Fruit fly (Drosophila melanogaster): ENCODE data around the gene raskol.
A peak's percentile ranks its signal among the peaks of the same experiment; 100 is the strongest.

The raskol gene

dm6 chrX:17696637-17697036 lies 13.3 kb upstream of the raskol start:
- TF ChIP-seq jing (GFP tag; optimal IDR thresholded peaks at IDR 0.05), result no peak
- TF ChIP-seq Six4 (GFP tag; optimal IDR thresholded peaks at IDR 0.05), result no peak
- TF ChIP-seq CG8359 (GFP tag; optimal IDR thresholded peaks at IDR 0.05; ENCODE audit: borderline replicate concordance), result no peak
- TF ChIP-seq Sin3A (optimal IDR thresholded peaks at IDR 0.05), result no peak
- TF ChIP-seq CG13775 (GFP tag; optimal IDR thresholded peaks at IDR 0.05), result peak; percentile 7
- TF ChIP-seq gt (GFP tag; IDR thresholded peaks at IDR 0.05), result no peak
- peak; percentile 60 for TF ChIP-seq fd3F (GFP tag; optimal IDR thresholded peaks at IDR 0.05)
- TF ChIP-seq Hr78 (GFP tag; optimal IDR thresholded peaks at IDR 0.05), result no peak
- TF ChIP-seq hkb (optimal IDR thresholded peaks at IDR 0.05), result no peak
- TF ChIP-seq hkb (GFP tag; IDR thresholded peaks at IDR 0.05), result peak; percentile 74
- TF ChIP-seq CTCF (GFP tag; optimal IDR thresholded peaks at IDR 0.05), result no peak
- peak; percentile 25 for TF ChIP-seq Nf-YB (GFP tag; optimal IDR thresholded peaks at IDR 0.05)
- TF ChIP-seq Fer1 (GFP tag; optimal IDR thresholded peaks at IDR 0.05), result peak; percentile 58
- TF ChIP-seq Ptx1 (GFP tag; IDR thresholded peaks at IDR 0.05), result peak; percentile 63
- peak; percentile 57 for TF ChIP-seq bab2 (GFP tag; optimal IDR thresholded peaks at IDR 0.05)
- TF ChIP-seq Fer3 (tag; optimal IDR thresholded peaks at IDR 0.05), result peak; percentile 68
- peak; percentile 47 for TF ChIP-seq CG4424 (GFP tag; optimal IDR thresholded peaks at IDR 0.05)
- peak; percentile 64 for TF ChIP-seq NfI (GFP tag; optimal IDR thresholded peaks at IDR 0.05)
- peak; percentile 91 for TF ChIP-seq Med (GFP tag)
- peak; percentile 24 for TF ChIP-seq mam (GFP tag; optimal IDR thresholded peaks at IDR 0.05)
- no peak for TF ChIP-seq stwl (tag; optimal IDR thresholded peaks at IDR 0.05)
- no peak for TF ChIP-seq Kr (GFP tag; optimal IDR thresholded peaks at IDR 0.05)
- TF ChIP-seq CG3065 (GFP tag; optimal IDR thresholded peaks at IDR 0.05), result no peak
- peak; percentile 81 for TF ChIP-seq sens (GFP tag)
- no peak for TF ChIP-seq CG4820 (GFP tag; optimal IDR thresholded peaks at IDR 0.05)
- no peak for TF ChIP-seq sc (optimal IDR thresholded peaks at IDR 0.05)
- TF ChIP-seq sc (GFP tag; optimal IDR thresholded peaks at IDR 0.05), result no peak
- TF ChIP-seq dmrt99B (tag; optimal IDR thresholded peaks at IDR 0.05), result peak; percentile 63
- 0 out of 2 replicates have a peak, but pooled peaks have one; percentile 49 for TF ChIP-seq CG11085 (GFP tag; IDR thresholded peaks at IDR 0.05)
- TF ChIP-seq Bdp1 (GFP tag; optimal IDR thresholded peaks at IDR 0.05), result no peak
- peak; percentile 51 for TF ChIP-seq sug (tag; optimal IDR thresholded peaks at IDR 0.05)
- TF ChIP-seq dati (GFP tag; IDR thresholded peaks at IDR 0.05), result no peak
- peak; percentile 39 for TF ChIP-seq ind (GFP tag; optimal IDR thresholded peaks at IDR 0.05)
- TF ChIP-seq E2f2 (GFP tag; IDR thresholded peaks at IDR 0.05), result peak; percentile 41
- TF ChIP-seq tx (GFP tag; optimal IDR thresholded peaks at IDR 0.05), result no peak
- TF ChIP-seq NC2β (GFP tag; optimal IDR thresholded peaks at IDR 0.05), result no peak
- TF ChIP-seq seq (GFP tag; IDR thresholded peaks at IDR 0.05), result peak; percentile 65
- TF ChIP-seq CG33557 (GFP tag; optimal IDR thresholded peaks at IDR 0.05), result no peak
- TF ChIP-seq gfzf (GFP tag; optimal IDR thresholded peaks at IDR 0.05), result no peak
- TF ChIP-seq CG7839 (tag; optimal IDR thresholded peaks at IDR 0.05), result peak; percentile 81
- TF ChIP-seq Lhr (GFP tag; optimal IDR thresholded peaks at IDR 0.05), result no peak
- no peak for TF ChIP-seq CG6765 (GFP tag; optimal IDR thresholded peaks at IDR 0.05)
- no peak for TF ChIP-seq CG15601 (tag; optimal IDR thresholded peaks at IDR 0.05)
- TF ChIP-seq eve (GFP tag; optimal IDR thresholded peaks at IDR 0.05), result no peak
- no peak for TF ChIP-seq Hand (GFP tag; optimal IDR thresholded peaks at IDR 0.05)
- TF ChIP-seq so (GFP tag; IDR thresholded peaks at IDR 0.05), result peak; percentile 66; the same call in 1 of the 3 replicates
- TF ChIP-seq kni (GFP tag; optimal IDR thresholded peaks at IDR 0.05), result no peak
- peak; percentile 75 for TF ChIP-seq Ets65A (GFP tag)
- TF ChIP-seq en (GFP tag; optimal IDR thresholded peaks at IDR 0.05), result no peak
- TF ChIP-seq B-H2 (GFP tag; optimal IDR thresholded peaks at IDR 0.05), result no peak
- TF ChIP-seq Oli (tag; optimal IDR thresholded peaks at IDR 0.05), result peak; percentile 52
- peak; percentile 13 for TF ChIP-seq CG6854 (GFP tag; optimal IDR thresholded peaks at IDR 0.05)
- no peak for TF ChIP-seq CG4360 (GFP tag; IDR thresholded peaks at IDR 0.05)
